Fruit fly (Drosophila melanogaster): Measurements from ENCODE around the gene CG14074.

CG14074 gene

dm6 chr3L:18819887-18820637, 46.0 kb upstream of the CG14074 start (continued):
- TF ChIP-seq ash1 (GFP tag; optimal IDR thresholded peaks at IDR 0.05) (no peak), CG8765 (GFP tag; IDR thresholded peaks at IDR 0.05) (no peak), ranshi (GFP tag; IDR thresholded peaks at IDR 0.05) (no peak), CG34376 (GFP tag; optimal IDR thresholded peaks at IDR 0.05) (peak; percentile 18), B-H2 (GFP tag; optimal IDR thresholded peaks at IDR 0.05) (no peak), Ptx1 (GFP tag; IDR thresholded peaks at IDR 0.05) (no peak), CG3847 (GFP tag; IDR thresholded peaks at IDR 0.05) (no peak), Ravus (GFP tag; IDR thresholded peaks at IDR 0.05) (no peak), luna (GFP tag; optimal IDR thresholded peaks at IDR 0.05) (no peak), kay (GFP tag; optimal IDR thresholded peaks at IDR 0.05) (no peak), slbo (GFP tag; IDR thresholded peaks at IDR 0.05) (no peak), sd (tag; optimal IDR thresholded peaks at IDR 0.05) (peak; percentile 64), CG11560 (tag; IDR thresholded peaks at IDR 0.05) (no peak), CG12391 (tag; optimal IDR thresholded peaks at IDR 0.05) (peak; percentile 0), amos (GFP tag; IDR thresholded peaks at IDR 0.05; ENCODE audit: partially characterized antibody) (no peak), CG11695 (GFP tag; IDR thresholded peaks at IDR 0.05) (no peak), Drgx (GFP tag; IDR thresholded peaks at IDR 0.05) (peak; percentile 50), CG2116 (GFP tag; optimal IDR thresholded peaks at IDR 0.05) (peak; percentile 6), Antp (GFP tag; optimal IDR thresholded peaks at IDR 0.05) (no peak), so (GFP tag; IDR thresholded peaks at IDR 0.05) (0 out of 3 replicates have a peak, but pooled peaks have one; percentile 16), Fer2 (tag; optimal IDR thresholded peaks at IDR 0.05) (no peak), CG8478 (optimal IDR thresholded peaks at IDR 0.05) (no peak), CG1529 (GFP tag; optimal IDR thresholded peaks at IDR 0.05) (peak; percentile 2), CG7357 (GFP tag; IDR thresholded peaks at IDR 0.05) (no peak), ssp (GFP tag; IDR thresholded peaks at IDR 0.05) (no peak), CG14050 (GFP tag; IDR thresholded peaks at IDR 0.05) (no peak), CG1603 (tag; optimal IDR thresholded peaks at IDR 0.05) (no peak), sug (tag; optimal IDR thresholded peaks at IDR 0.05) (peak; percentile 72), CG12219 (GFP tag; optimal IDR thresholded peaks at IDR 0.05) (no peak), CG2199 (GFP tag; IDR thresholded peaks at IDR 0.05) (no peak), dan (GFP tag; IDR thresholded peaks at IDR 0.05) (no peak), CG4360 (GFP tag; IDR thresholded peaks at IDR 0.05) (peak; percentile 97), CG3281 (GFP tag; optimal IDR thresholded peaks at IDR 0.05) (no peak), CG11093 (GFP tag; IDR thresholded peaks at IDR 0.05) (no peak), Gug (GFP tag; IDR thresholded peaks at IDR 0.05) (no peak), CG13894 (tag; optimal IDR thresholded peaks at IDR 0.05) (no peak), hth (optimal IDR thresholded peaks at IDR 0.05) (no peak), CG6813 (GFP tag; optimal IDR thresholded peaks at IDR 0.05) (no peak), br (optimal IDR thresholded peaks at IDR 0.05) (no peak), CG10959 (GFP tag; IDR thresholded peaks at IDR 0.05) (no peak), fd64A (GFP tag; optimal IDR thresholded peaks at IDR 0.05) (no peak), E2f1 (GFP tag; IDR thresholded peaks at IDR 0.05) (no peak), CG4617 (GFP tag; optimal IDR thresholded peaks at IDR 0.05; ENCODE audit: borderline replicate concordance) (no peak), Trl (optimal IDR thresholded peaks at IDR 0.05) (peak; percentile 20 to 58), Trl (GFP tag; optimal IDR thresholded peaks at IDR 0.05) (no peak), CG10267 (tag; optimal IDR thresholded peaks at IDR 0.05) (no peak), slp2 (GFP tag; optimal IDR thresholded peaks at IDR 0.05) (no peak), CG17385 (GFP tag; optimal IDR thresholded peaks at IDR 0.05) (peak; percentile 38), CG17568 (GFP tag; optimal IDR thresholded peaks at IDR 0.05) (no peak), nerfin-1 (tag; optimal IDR thresholded peaks at IDR 0.05) (no peak), Fer1 (GFP tag; optimal IDR thresholded peaks at IDR 0.05) (peak; percentile 27), fd3F (GFP tag; optimal IDR thresholded peaks at IDR 0.05) (no peak), sr (GFP tag; IDR thresholded peaks at IDR 0.05) (no peak)
